Fruit fly (Drosophila melanogaster) whole organism, larva: ENCODE measurements around the gene dlg1.

ENCODE experiments used
- noc ChIP-seq: fragments of 200-800 bp; sonication (Bioruptor generic); optimal IDR thresholded peaks from 3 replicates; lab custom pipeline; 2019; ENCODE audit warnings: missing biosample characterization, mild to moderate bottlenecking, missing genetic modification characterization, moderate library complexity

dlg1 gene

dm6 chrX:11384023-11384444, 14.6 kb downstream of the dlg1 start:
- TF ChIP-seq noc (tag; lab: Kevin White, UChicago) = peak; percentile 45

dm6 chrX:11385498-11385897, 16.0 kb downstream of the dlg1 start:
- TF ChIP-seq noc (tag; lab: Kevin White, UChicago) = no peak

dm6 chrX:11389494-11390447, 20.3 kb downstream of the dlg1 start:
- TF ChIP-seq noc (tag; lab: Kevin White, UChicago) = no peak

dm6 chrX:11390625-11391363, 21.3 kb downstream of the dlg1 start:
- TF ChIP-seq noc (tag; lab: Kevin White, UChicago) = peak; percentile 76

- peak; percentile 52 for TF ChIP-seq noc (tag; lab: Kevin White, UChicago)
Measured at dm6 chrX:11391364-11391915, 22.0 kb downstream of the dlg1 start.

- TF ChIP-seq noc (tag; lab: Kevin White, UChicago) = no peak
Measured at dm6 chrX:11393003-11393620, 23.6 kb downstream of the dlg1 start.

dm6 chrX:11404247-11404646, 34.8 kb downstream of the dlg1 start:
- TF ChIP-seq noc (tag; lab: Kevin White, UChicago) = no peak

dm6 chrX:11409647-11410046, 40.2 kb downstream of the dlg1 start, which contains the start of gene CG15196:
Gene CG15196, plus strand, starts transcription at chrX:11409947.
- TF ChIP-seq noc (tag; lab: Kevin White, UChicago) = no peak

- TF ChIP-seq noc (tag; lab: Kevin White, UChicago) = no peak
Measured at dm6 chrX:11413090-11413489, 43.6 kb downstream of the dlg1 start, which contains the start of gene Gr10b. Gene Gr10b, minus strand, starts transcription at chrX:11413190.

dm6 chrX:11417322-11417721, 47.9 kb downstream of the dlg1 start, which contains the start of the genes Gr10a and Or10a:
Gene Gr10a, minus strand, starts transcription at chrX:11417422.
Gene Or10a, minus strand, starts transcription at chrX:11417422.
- TF ChIP-seq noc (tag; lab: Kevin White, UChicago) = no peak

dm6 chrX:11419212-11419611, 49.7 kb downstream of the dlg1 start:
- peak; percentile 9 for TF ChIP-seq noc (tag; lab: Kevin White, UChicago)

- TF ChIP-seq noc (tag; lab: Kevin White, UChicago) = no peak
Measured at dm6 chrX:11419962-11420361, 50.5 kb downstream of the dlg1 start.

- peak; percentile 34 for TF ChIP-seq noc (tag; lab: Kevin White, UChicago)
Measured at dm6 chrX:11420752-11421396, 51.4 kb downstream of the dlg1 start.

dm6 chrX:11422071-11422470, 52.6 kb downstream of the dlg1 start:
- no peak for TF ChIP-seq noc (tag; lab: Kevin White, UChicago)

dm6 chrX:11422532-11422931, 53.1 kb downstream of the dlg1 start, which contains the start of gene Gs2:
Gene Gs2, plus strand, starts transcription at chrX:11422832.
- TF ChIP-seq noc (tag; lab: Kevin White, UChicago) = no peak
